Worm (Caenorhabditis elegans) whole organism, L2 larva: ENCODE measurements around the gene ZK381.8.

Experiments used
- C34F6.9 ChIP-seq: fragments of 150-350 bp; optimal IDR thresholded peaks from 2 replicates; lab custom pipeline; 2014; ENCODE audit warnings: missing biosample characterization, missing genetic modification characterization
- F13H6.1 ChIP-seq: sonication (generic microtip); optimal IDR thresholded peaks from 2 replicates; lab custom pipeline; 2016; ENCODE audit warnings: missing genetic modification characterization, missing compliant biosample characterization
- R02D3.7 ChIP-seq: fragments of 150-350 bp; optimal IDR thresholded peaks from 2 replicates; lab custom pipeline; 2014; ENCODE audit warnings: missing biosample characterization, missing genetic modification characterization
- Y55F3AM.14 ChIP-seq: fragments of 200-800 bp; sonication (Bioruptor generic); optimal IDR thresholded peaks from 2 replicates; lab custom pipeline; 2018; ENCODE audit warnings: mild to moderate bottlenecking, missing genetic modification characterization, missing compliant biosample characterization
- ZK546.5 ChIP-seq: sonication (generic microtip); optimal IDR thresholded peaks from 2 replicates; lab custom pipeline; 2017; ENCODE audit warnings: missing biosample characterization, missing genetic modification characterization
- alr-1 ChIP-seq: fragments of 150-350 bp; optimal IDR thresholded peaks from 2 replicates; lab custom pipeline; 2014; ENCODE audit warnings: missing biosample characterization, missing genetic modification characterization
- aly-2 ChIP-seq: fragments of 150-350 bp; optimal IDR thresholded peaks from 2 replicates; lab custom pipeline; 2014; ENCODE audit warnings: missing biosample characterization, missing genetic modification characterization
- ama-1 ChIP-seq: fragments of 150-350 bp; optimal IDR thresholded peaks from 2 replicates; lab custom pipeline; 2018; ENCODE audit warnings: inconsistent platforms
- blmp-1 ChIP-seq: sonication (generic microtip); optimal IDR thresholded peaks from 2 replicates; lab custom pipeline; 2017; ENCODE audit warnings: missing genetic modification characterization, mild to moderate bottlenecking, missing compliant biosample characterization, antibody characterized with exemption, moderate library complexity; ENCODE audit not compliant: insufficient read depth
- ceh-16 ChIP-seq: fragments of 150-350 bp; optimal IDR thresholded peaks from 2 replicates; lab custom pipeline; 2014; ENCODE audit warnings: missing biosample characterization, missing genetic modification characterization
- ceh-82 ChIP-seq: fragments of 150-350 bp; optimal IDR thresholded peaks from 2 replicates; lab custom pipeline; 2014; ENCODE audit warnings: missing biosample characterization, missing genetic modification characterization
- crh-2 ChIP-seq: sonication (generic microtip); optimal IDR thresholded peaks from 2 replicates; lab custom pipeline; 2017; ENCODE audit warnings: missing biosample characterization, missing genetic modification characterization
- dmd-4 ChIP-seq: sonication (generic microtip); optimal IDR thresholded peaks from 2 replicates; lab custom pipeline; 2017; ENCODE audit warnings: missing biosample characterization, missing genetic modification characterization
- egl-27 ChIP-seq: sonication (generic microtip); optimal IDR thresholded peaks from 3 replicates; lab custom pipeline; 2017; ENCODE audit warnings: missing biosample characterization, missing genetic modification reagents, missing genetic modification characterization
- elt-1 ChIP-seq: fragments of 150-350 bp; optimal IDR thresholded peaks from 2 replicates; lab custom pipeline; 2014; ENCODE audit warnings: missing biosample characterization, missing genetic modification characterization
- elt-3 ChIP-seq: sonication (generic microtip); optimal IDR thresholded peaks from 2 replicates; lab custom pipeline; 2017; ENCODE audit warnings: missing biosample characterization, missing genetic modification characterization
- fos-1 ChIP-seq: fragments of 150-350 bp; optimal IDR thresholded peaks from 2 replicates; lab custom pipeline; 2014; ENCODE audit warnings: missing biosample characterization, missing genetic modification characterization
- gmeb-1 ChIP-seq: fragments of 150-350 bp; optimal IDR thresholded peaks from 2 replicates; lab custom pipeline; 2014; ENCODE audit warnings: missing biosample characterization, missing genetic modification characterization
- lin-11 ChIP-seq: fragments of 150-350 bp; sonication (generic microtip); optimal IDR thresholded peaks from 2 replicates; lab custom pipeline; 2014; ENCODE audit warnings: missing biosample characterization, missing genetic modification characterization, inconsistent platforms, mixed read lengths
- lin-13 ChIP-seq: fragments of 150-350 bp; optimal IDR thresholded peaks from 2 replicates; lab custom pipeline; 2014; ENCODE audit warnings: missing biosample characterization, missing genetic modification reagents, missing genetic modification characterization
- lin-39 ChIP-seq: fragments of 150-350 bp; optimal IDR thresholded peaks from 2 replicates; lab custom pipeline; 2014; ENCODE audit warnings: missing biosample characterization, missing genetic modification reagents, missing genetic modification characterization
- lsy-2 ChIP-seq, 2 experiments: fragments of 150-350 bp in 1 of 2; sonication (generic microtip) in 1 of 2; optimal IDR thresholded peaks; 2 replicates each; lab custom pipeline; 2014 to 2017; ENCODE audit warnings: missing biosample characterization in 2 of 2, missing genetic modification characterization in 2 of 2
- mab-5 ChIP-seq: fragments of 150-350 bp; optimal IDR thresholded peaks from 2 replicates; lab custom pipeline; 2014; ENCODE audit warnings: missing biosample characterization, missing genetic modification characterization
- mbf-1 ChIP-seq: sonication (generic microtip); optimal IDR thresholded peaks from 2 replicates; lab custom pipeline; 2017; ENCODE audit warnings: missing biosample characterization, missing genetic modification characterization
- mdl-1 ChIP-seq, 2 experiments: fragments of 150-350 bp in 1 of 2; sonication (generic microtip) in 1 of 2; optimal IDR thresholded peaks; 2 replicates each; lab custom pipeline; 2017; ENCODE audit warnings: missing biosample characterization in 2 of 2, missing genetic modification characterization in 2 of 2
- nhr-10 ChIP-seq: sonication (generic microtip); optimal IDR thresholded peaks from 2 replicates; lab custom pipeline; 2017; ENCODE audit warnings: missing biosample characterization, missing genetic modification characterization
- nhr-11 ChIP-seq: fragments of 150-350 bp; optimal IDR thresholded peaks from 2 replicates; lab custom pipeline; 2014; ENCODE audit warnings: missing biosample characterization, missing genetic modification characterization
- nhr-12 ChIP-seq: fragments of 150-350 bp; optimal IDR thresholded peaks from 2 replicates; lab custom pipeline; 2014; ENCODE audit warnings: missing biosample characterization, missing genetic modification characterization
- nhr-129 ChIP-seq: fragments of 150-350 bp; optimal IDR thresholded peaks from 2 replicates; lab custom pipeline; 2014; ENCODE audit warnings: missing biosample characterization, missing genetic modification characterization
- nhr-21 ChIP-seq: fragments of 150-350 bp; optimal IDR thresholded peaks from 2 replicates; lab custom pipeline; 2014; ENCODE audit warnings: missing biosample characterization, missing genetic modification characterization
- nhr-23 ChIP-seq: fragments of 150-350 bp; optimal IDR thresholded peaks from 2 replicates; lab custom pipeline; 2014; ENCODE audit warnings: missing biosample characterization, missing genetic modification reagents, missing genetic modification characterization
- nhr-237 ChIP-seq: fragments of 150-350 bp; optimal IDR thresholded peaks from 2 replicates; lab custom pipeline; 2014; ENCODE audit warnings: missing biosample characterization, missing genetic modification characterization
- nhr-25 ChIP-seq: fragments of 150-350 bp; sonication (generic microtip); optimal IDR thresholded peaks from 3 replicates; lab custom pipeline; 2014; ENCODE audit warnings: missing biosample characterization, missing genetic modification characterization
- nhr-6 ChIP-seq: fragments of 150-350 bp; optimal IDR thresholded peaks from 2 replicates; lab custom pipeline; 2014; ENCODE audit warnings: missing biosample characterization, missing genetic modification characterization
- nhr-77 ChIP-seq: fragments of 150-350 bp; optimal IDR thresholded peaks from 2 replicates; lab custom pipeline; 2014; ENCODE audit warnings: missing biosample characterization, missing genetic modification characterization
- peb-1 ChIP-seq: fragments of 150-350 bp; optimal IDR thresholded peaks from 2 replicates; lab custom pipeline; 2014; ENCODE audit warnings: missing biosample characterization, missing genetic modification characterization
- sem-4 ChIP-seq: fragments of 150-350 bp; optimal IDR thresholded peaks from 2 replicates; lab custom pipeline; 2014; ENCODE audit warnings: missing biosample characterization, missing genetic modification reagents, missing genetic modification characterization
- skn-1 ChIP-seq: sonication (generic microtip); optimal IDR thresholded peaks from 2 replicates; lab custom pipeline; 2017; ENCODE audit warnings: missing biosample characterization, missing genetic modification characterization
- sma-3 ChIP-seq: sonication (generic microtip); optimal IDR thresholded peaks from 2 replicates; lab custom pipeline; 2016; ENCODE audit warnings: missing genetic modification reagents, missing genetic modification characterization, missing compliant biosample characterization
- sma-9 ChIP-seq, 2 experiments: fragments of 150-350 bp in 1 of 2; sonication (generic microtip) in 1 of 2; optimal IDR thresholded peaks; 2 replicates each; lab custom pipeline; 2014 to 2016; ENCODE audit warnings: missing genetic modification characterization in 2 of 2, mild to moderate bottlenecking in 1 of 2, missing biosample characterization in 1 of 2, missing compliant biosample characterization in 1 of 2, missing genetic modification reagents in 1 of 2, moderate library complexity in 1 of 2
- snpc-4 ChIP-seq: fragments of 150-350 bp; optimal IDR thresholded peaks from 2 replicates; lab custom pipeline; 2014; ENCODE audit warnings: missing biosample characterization, missing genetic modification characterization
- unc-39 ChIP-seq: fragments of 150-350 bp; optimal IDR thresholded peaks from 2 replicates; lab custom pipeline; 2014; ENCODE audit warnings: missing biosample characterization, missing genetic modification characterization
- unc-55 ChIP-seq: fragments of 150-350 bp; sonication (generic microtip); optimal IDR thresholded peaks from 3 replicates; lab custom pipeline; 2014; ENCODE audit warnings: missing biosample characterization, missing genetic modification reagents, missing genetic modification characterization
- unc-62 ChIP-seq: fragments of 150-350 bp; optimal IDR thresholded peaks from 2 replicates; lab custom pipeline; 2014; ENCODE audit warnings: missing biosample characterization, missing genetic modification reagents, missing genetic modification characterization
- zag-1 ChIP-seq: fragments of 150-350 bp; optimal IDR thresholded peaks from 2 replicates; lab custom pipeline; 2014; ENCODE audit warnings: missing biosample characterization, missing genetic modification characterization
- ztf-1 ChIP-seq: fragments of 200-800 bp; sonication (Bioruptor generic); conservative IDR thresholded peaks from 2 replicates; pipeline ENCODE4 v1.3.6; 2022; ENCODE audit warnings: missing genetic modification characterization, missing compliant biosample characterization
- ztf-11 ChIP-seq: sonication (generic microtip); optimal IDR thresholded peaks from 2 replicates; lab custom pipeline; 2017; ENCODE audit warnings: missing biosample characterization, missing genetic modification characterization
- ztf-4 ChIP-seq: fragments of 150-350 bp; optimal IDR thresholded peaks from 2 replicates; lab custom pipeline; 2014; ENCODE audit warnings: missing biosample characterization, missing genetic modification characterization

ZK381.8 gene

ce11 chrIV:6958696-6959095, 11.5 kb downstream of the ZK381.8 start (continued):
- TF ChIP-seq elt-1 (tag; lab: Kevin White, UChicago) (no peak), unc-39 (no peak), unc-62 (no peak)

- TF ChIP-seq F13H6.1 (no peak), sma-3 (no peak), C34F6.9 (tag; lab: Kevin White, UChicago) (no peak), mab-5 (no peak), nhr-12 (tag; lab: Kevin White, UChicago) (no peak), nhr-21 (no peak), dmd-4 (tag; lab: Kevin White, UChicago) (no peak), nhr-77 (no peak), ama-1 (lab: Kevin White, UChicago) (no peak), snpc-4 (tag; lab: Kevin White, UChicago) (no peak), Y55F3AM.14 (GFP tag; lab: Kevin White, UChicago) (no peak), aly-2 (no peak), sma-9 (GFP tag; optimal IDR thresholded peaks at IDR 0.05; lab: Kevin White, UChicago) (no peak), sma-9 (tag; optimal IDR thresholded peaks at IDR 0.05; lab: Kevin White, UChicago) (no peak), peb-1 (tag; lab: Kevin White, UChicago) (no peak), zag-1 (tag; lab: Kevin White, UChicago) (no peak), elt-3 (tag; lab: Kevin White, UChicago) (no peak), ztf-1 (GFP tag; lab: Robert Waterston, UW) (no peak)
Measured at ce11 chrIV:6957341-6957740, 12.8 kb downstream of the ZK381.8 start, which contains the start of gene jnk-1. Gene jnk-1 (plus strand): TSS chrIV:6957641.

ce11 chrIV:6956668-6957067, 13.5 kb downstream of the ZK381.8 start:
- TF ChIP-seq unc-55 (GFP tag; lab: Kevin White, UChicago): no peak
- no peak for TF ChIP-seq ama-1 (lab: Kevin White, UChicago)
- TF ChIP-seq aly-2: no peak
- TF ChIP-seq ztf-4 (tag; lab: Kevin White, UChicago): no peak
- no peak for TF ChIP-seq nhr-10 (tag; lab: Kevin White, UChicago)
- peak in 1 of 2 experiments; percentile 50 for TF ChIP-seq mdl-1 (tag; optimal IDR thresholded peaks at IDR 0.05; lab: Kevin White, UChicago)
- no peak for TF ChIP-seq nhr-23 (tag; lab: Kevin White, UChicago)
- no peak for TF ChIP-seq ztf-11
- no peak for TF ChIP-seq peb-1 (tag; lab: Kevin White, UChicago)
- peak; percentile 28 for TF ChIP-seq sma-9 (GFP tag; optimal IDR thresholded peaks at IDR 0.05; lab: Kevin White, UChicago)
- TF ChIP-seq sma-9 (tag; optimal IDR thresholded peaks at IDR 0.05; lab: Kevin White, UChicago): no peak
- TF ChIP-seq blmp-1 (tag; lab: Kevin White, UChicago): no peak
- no peak for TF ChIP-seq nhr-21
- no peak for TF ChIP-seq ceh-82 (tag; lab: Kevin White, UChicago)
- TF ChIP-seq snpc-4 (tag; lab: Kevin White, UChicago): no peak
- no peak for TF ChIP-seq nhr-25 (tag; lab: Kevin White, UChicago)
- no peak for TF ChIP-seq Y55F3AM.14 (GFP tag; lab: Kevin White, UChicago)
- no peak for TF ChIP-seq ceh-16 (tag; lab: Kevin White, UChicago)
- no peak for TF ChIP-seq sem-4
- no peak for TF ChIP-seq fos-1 (tag; lab: Kevin White, UChicago)
- TF ChIP-seq lin-39: no peak
- no peak for TF ChIP-seq skn-1 (tag; lab: Kevin White, UChicago)
- peak; percentile 9 for TF ChIP-seq nhr-129 (tag; lab: Kevin White, UChicago)
- TF ChIP-seq zag-1 (tag; lab: Kevin White, UChicago): peak; percentile 27
- TF ChIP-seq C34F6.9 (tag; lab: Kevin White, UChicago): peak; percentile 63
- no peak for TF ChIP-seq unc-62
- TF ChIP-seq R02D3.7 (tag; lab: Kevin White, UChicago): no peak
- no peak for TF ChIP-seq elt-3 (tag; lab: Kevin White, UChicago)
- no peak for TF ChIP-seq nhr-6 (tag; lab: Kevin White, UChicago)
- no peak for TF ChIP-seq ztf-1 (GFP tag; lab: Robert Waterston, UW)
- no peak for TF ChIP-seq F13H6.1
- no peak for TF ChIP-seq lin-13
- no peak for TF ChIP-seq nhr-77
- TF ChIP-seq mbf-1 (tag; lab: Kevin White, UChicago): no peak
- TF ChIP-seq crh-2 (tag; lab: Kevin White, UChicago): peak; percentile 7
- TF ChIP-seq nhr-12 (tag; lab: Kevin White, UChicago): no peak
- no peak for TF ChIP-seq ZK546.5 (tag; lab: Kevin White, UChicago)
- no peak for TF ChIP-seq lin-11 (tag; lab: Kevin White, UChicago)
- TF ChIP-seq nhr-11 (tag; lab: Kevin White, UChicago): no peak
- no peak for TF ChIP-seq nhr-237 (tag; lab: Kevin White, UChicago)
- TF ChIP-seq gmeb-1 (tag; lab: Kevin White, UChicago): no peak
- no peak for TF ChIP-seq mab-5
- peak in 1 of 2 experiments; percentile 52 for TF ChIP-seq lsy-2 (tag; optimal IDR thresholded peaks at IDR 0.05; lab: Kevin White, UChicago)
- no peak for TF ChIP-seq egl-27 (tag; lab: Kevin White, UChicago)
- no peak for TF ChIP-seq dmd-4 (tag; lab: Kevin White, UChicago)
- TF ChIP-seq unc-39: no peak
- TF ChIP-seq elt-1 (tag; lab: Kevin White, UChicago): no peak
- TF ChIP-seq alr-1 (tag; lab: Kevin White, UChicago): no peak
- TF ChIP-seq sma-3: no peak
- TF ChIP-seq, all 48 proteins: peak for 7
